Worm (Caenorhabditis elegans) whole organism, late embryonic: ENCODE results near the gene chtb-2.

Experiments used
- C08G9.2 ChIP-seq: sonication (generic microtip); optimal IDR thresholded peaks from 2 replicates; lab custom pipeline; 2016; ENCODE audit warnings: mild to moderate bottlenecking, missing genetic modification characterization, moderate library complexity, missing compliant biosample characterization
- ceh-24 ChIP-seq: sonication (generic microtip); optimal IDR thresholded peaks from 2 replicates; lab custom pipeline; 2016; ENCODE audit warnings: mild to moderate bottlenecking, missing genetic modification characterization, missing compliant biosample characterization
- ceh-9 ChIP-seq: sonication (generic microtip); optimal IDR thresholded peaks from 2 replicates; lab custom pipeline; 2016; ENCODE audit warnings: mild to moderate bottlenecking, missing genetic modification characterization, inconsistent platforms, missing compliant biosample characterization
- elt-2 ChIP-seq: sonication (generic microtip); optimal IDR thresholded peaks from 2 replicates; lab custom pipeline; 2016; ENCODE audit warnings: missing genetic modification reagents, missing genetic modification characterization, missing compliant biosample characterization
- eyg-1 ChIP-seq: sonication (generic microtip); optimal IDR thresholded peaks from 2 replicates; lab custom pipeline; 2016; ENCODE audit warnings: missing genotype, missing genetic modification characterization, missing compliant biosample characterization
- fkh-10 ChIP-seq: fragments of 150-350 bp; optimal IDR thresholded peaks from 2 replicates; lab custom pipeline; 2014; ENCODE audit warnings: missing biosample characterization, missing genetic modification reagents, missing genetic modification characterization
- pros-1 ChIP-seq: fragments of 150-350 bp; optimal IDR thresholded peaks from 2 replicates; lab custom pipeline; 2014; ENCODE audit warnings: missing biosample characterization, missing genetic modification reagents, missing genetic modification characterization
- tbx-2 ChIP-seq: sonication (generic microtip); optimal IDR thresholded peaks from 2 replicates; lab custom pipeline; 2016; ENCODE audit warnings: missing genetic modification characterization, missing compliant biosample characterization
- unc-55 ChIP-seq: sonication (generic microtip); optimal IDR thresholded peaks from 2 replicates; lab custom pipeline; 2017; ENCODE audit warnings: missing biosample characterization, missing genetic modification reagents, missing genetic modification characterization

- TF ChIP-seq pros-1 (tag; lab: Kevin White, UChicago) (no peak), elt-2 (tag; lab: Kevin White, UChicago) (peak; percentile 61), ceh-24 (no peak), eyg-1 (tag; lab: Kevin White, UChicago) (no peak), fkh-10 (GFP tag; lab: Kevin White, UChicago) (no peak), unc-55 (no peak), C08G9.2 (tag; lab: Kevin White, UChicago) (no peak), ceh-9 (no peak), tbx-2 (tag; lab: Kevin White, UChicago) (no peak)
Observed at ce11 chrIII:6442305-6443125, 40.5 kb upstream of the chtb-2 start, which contains the start of gene mel-32.
